Fruit fly (Drosophila melanogaster): ENCODE results near the gene CG32500.

Gene CG32500

dm6 chrX:21604956-21605502 lies 18.5 kb downstream of the CG32500 start, which contains the start of gene GCS2alpha:
TSS of gene GCS2alpha (minus strand) at chrX:21605264.
- TF ChIP-seq ttk (optimal IDR thresholded peaks at IDR 0.05): no peak
- TF ChIP-seq Sin3A (optimal IDR thresholded peaks at IDR 0.05): no peak
- TF ChIP-seq Myc (optimal IDR thresholded peaks at IDR 0.05): no peak
- TF ChIP-seq h (optimal IDR thresholded peaks at IDR 0.05): no peak
- TF ChIP-seq insv (optimal IDR thresholded peaks at IDR 0.05): no peak
- no peak for TF ChIP-seq psq (optimal IDR thresholded peaks at IDR 0.05)

dm6 chrX:21593907-21594306 lies 29.6 kb downstream of the CG32500 start:
- TF ChIP-seq h (optimal IDR thresholded peaks at IDR 0.05) (no peak), insv (optimal IDR thresholded peaks at IDR 0.05) (no peak), Myc (optimal IDR thresholded peaks at IDR 0.05) (no peak), psq (optimal IDR thresholded peaks at IDR 0.05) (no peak), Sin3A (optimal IDR thresholded peaks at IDR 0.05) (no peak)

dm6 chrX:21591990-21592389 lies 31.6 kb downstream of the CG32500 start:
- TF ChIP-seq Myc (optimal IDR thresholded peaks at IDR 0.05): no peak
- no peak for TF ChIP-seq insv (optimal IDR thresholded peaks at IDR 0.05)
- TF ChIP-seq psq (optimal IDR thresholded peaks at IDR 0.05): no peak
- TF ChIP-seq Sin3A (optimal IDR thresholded peaks at IDR 0.05): no peak
- no peak for TF ChIP-seq ttk (optimal IDR thresholded peaks at IDR 0.05)

- TF ChIP-seq h (optimal IDR thresholded peaks at IDR 0.05) (no peak), ttk (optimal IDR thresholded peaks at IDR 0.05) (no peak), psq (optimal IDR thresholded peaks at IDR 0.05) (no peak), Sin3A (optimal IDR thresholded peaks at IDR 0.05) (no peak), insv (optimal IDR thresholded peaks at IDR 0.05) (no peak), Myc (optimal IDR thresholded peaks at IDR 0.05) (no peak)
Observed at dm6 chrX:21589937-21590336, 33.6 kb downstream of the CG32500 start.

dm6 chrX:21588000-21588399 lies 35.5 kb downstream of the CG32500 start:
- TF ChIP-seq insv (optimal IDR thresholded peaks at IDR 0.05) (no peak), Myc (optimal IDR thresholded peaks at IDR 0.05) (no peak), ttk (optimal IDR thresholded peaks at IDR 0.05) (no peak), Sin3A (optimal IDR thresholded peaks at IDR 0.05) (no peak), h (optimal IDR thresholded peaks at IDR 0.05) (no peak), psq (optimal IDR thresholded peaks at IDR 0.05) (no peak)

Measured in Kc167 (cell line).